Worm (Caenorhabditis elegans) whole organism, late embryonic: ENCODE measurements around the gene K05B2.4.

ENCODE experiments used
- C08G9.2 ChIP-seq: sonication (generic microtip); optimal IDR thresholded peaks from 2 replicates; lab custom pipeline; 2016; ENCODE audit warnings: mild to moderate bottlenecking, missing genetic modification characterization, moderate library complexity, missing compliant biosample characterization
- C38D4.7 ChIP-seq: fragments of 200-800 bp; sonication (Bioruptor generic); optimal IDR thresholded peaks from 2 replicates; lab custom pipeline; 2018; ENCODE audit warnings: mild to moderate bottlenecking, missing genetic modification characterization, moderate library complexity, missing compliant biosample characterization
- F13H6.1 ChIP-seq: sonication (generic microtip); optimal IDR thresholded peaks from 2 replicates; lab custom pipeline; 2016; ENCODE audit warnings: missing genetic modification characterization, missing compliant biosample characterization
- K02D7.2 ChIP-seq: sonication (generic microtip); optimal IDR thresholded peaks from 2 replicates; lab custom pipeline; 2017; ENCODE audit warnings: mild to moderate bottlenecking, missing genetic modification characterization, missing compliant biosample characterization
- K09A11.1 ChIP-seq: sonication (generic microtip); optimal IDR thresholded peaks from 2 replicates; lab custom pipeline; 2017; ENCODE audit warnings: antibody characterized with exemption, mild to moderate bottlenecking, missing genetic modification characterization, missing compliant biosample characterization; ENCODE audit not compliant: insufficient read depth
- ama-1 ChIP-seq: fragments of 150-350 bp; optimal IDR thresholded peaks from 2 replicates; lab custom pipeline; 2014
- ceh-14 ChIP-seq: sonication (generic microtip); optimal IDR thresholded peaks from 2 replicates; lab custom pipeline; 2016; ENCODE audit warnings: missing genotype, missing genetic modification characterization, missing compliant biosample characterization
- ceh-18 ChIP-seq: sonication (generic microtip); optimal IDR thresholded peaks from 2 replicates; lab custom pipeline; 2016; ENCODE audit warnings: missing genetic modification characterization, missing compliant biosample characterization
- ceh-19 ChIP-seq: fragments of 200-800 bp; sonication (Bioruptor generic); optimal IDR thresholded peaks from 2 replicates; lab custom pipeline; 2018; ENCODE audit warnings: mild to moderate bottlenecking, missing genetic modification characterization, missing compliant biosample characterization
- ceh-2 ChIP-seq: sonication (generic microtip); optimal IDR thresholded peaks from 2 replicates; lab custom pipeline; 2016; ENCODE audit warnings: missing genotype, missing genetic modification characterization, missing compliant biosample characterization
- ceh-24 ChIP-seq: sonication (generic microtip); optimal IDR thresholded peaks from 2 replicates; lab custom pipeline; 2016; ENCODE audit warnings: mild to moderate bottlenecking, missing genetic modification characterization, missing compliant biosample characterization
- ceh-30 ChIP-seq: fragments of 150-350 bp; optimal IDR thresholded peaks from 2 replicates; lab custom pipeline; 2014; ENCODE audit warnings: missing biosample characterization, missing genetic modification characterization
- ceh-31 ChIP-seq: sonication (generic microtip); optimal IDR thresholded peaks from 2 replicates; lab custom pipeline; 2016; ENCODE audit warnings: missing genetic modification characterization, missing compliant biosample characterization
- ceh-34 ChIP-seq: sonication (generic microtip); optimal IDR thresholded peaks from 2 replicates; lab custom pipeline; 2016; ENCODE audit warnings: mild to moderate bottlenecking, missing genetic modification characterization, missing compliant biosample characterization
- ceh-45 ChIP-seq: fragments of 200-800 bp; sonication (Bioruptor generic); IDR thresholded peaks from 2 replicates; pipeline ENCODE4 v1.3.6; 2022; ENCODE audit warnings: missing genetic modification reagents, missing genetic modification characterization, missing compliant biosample characterization
- ceh-9 ChIP-seq: sonication (generic microtip); optimal IDR thresholded peaks from 2 replicates; lab custom pipeline; 2016; ENCODE audit warnings: mild to moderate bottlenecking, missing genetic modification characterization, inconsistent platforms, missing compliant biosample characterization
- che-1 ChIP-seq: sonication (generic microtip); optimal IDR thresholded peaks from 2 replicates; lab custom pipeline; 2016; ENCODE audit warnings: mild to moderate bottlenecking, missing genetic modification characterization, missing compliant biosample characterization
- dmd-4 ChIP-seq: sonication (generic microtip); optimal IDR thresholded peaks from 2 replicates; lab custom pipeline; 2016; ENCODE audit warnings: borderline replicate concordance, missing genetic modification characterization, missing compliant biosample characterization
- dve-1 ChIP-seq: sonication (generic microtip); optimal IDR thresholded peaks from 2 replicates; lab custom pipeline; 2017; ENCODE audit warnings: antibody characterized with exemption, mild to moderate bottlenecking, missing genetic modification characterization, missing compliant biosample characterization
- elt-2 ChIP-seq: sonication (generic microtip); optimal IDR thresholded peaks from 2 replicates; lab custom pipeline; 2016; ENCODE audit warnings: missing genetic modification reagents, missing genetic modification characterization, missing compliant biosample characterization
- elt-4 ChIP-seq: sonication (generic microtip); optimal IDR thresholded peaks from 2 replicates; lab custom pipeline; 2016; ENCODE audit warnings: missing genetic modification characterization, missing compliant biosample characterization
- ets-4 ChIP-seq: sonication (generic microtip); optimal IDR thresholded peaks from 2 replicates; lab custom pipeline; 2016; ENCODE audit warnings: missing genetic modification characterization, missing compliant biosample characterization
- fax-1 ChIP-seq: sonication (generic microtip); optimal IDR thresholded peaks from 2 replicates; lab custom pipeline; 2016; ENCODE audit warnings: missing genotype, missing genetic modification characterization, missing compliant biosample characterization
- fkh-10 ChIP-seq: fragments of 150-350 bp; optimal IDR thresholded peaks from 2 replicates; lab custom pipeline; 2014; ENCODE audit warnings: missing biosample characterization, missing genetic modification reagents, missing genetic modification characterization
- fkh-6 ChIP-seq: sonication (generic microtip); optimal IDR thresholded peaks from 2 replicates; lab custom pipeline; 2016; ENCODE audit warnings: missing genetic modification characterization, missing compliant biosample characterization
- hlh-13 ChIP-seq: fragments of 200-800 bp; sonication (Bioruptor generic); optimal IDR thresholded peaks from 2 replicates; lab custom pipeline; 2018; ENCODE audit warnings: mild to moderate bottlenecking, missing genetic modification characterization, missing compliant biosample characterization
- hlh-15 ChIP-seq: sonication (generic microtip); optimal IDR thresholded peaks from 2 replicates; lab custom pipeline; 2016; ENCODE audit warnings: missing genetic modification characterization, missing compliant biosample characterization
- hlh-30 ChIP-seq: sonication (generic microtip); optimal IDR thresholded peaks from 2 replicates; lab custom pipeline; 2017; ENCODE audit warnings: antibody characterized with exemption, missing genetic modification characterization, missing compliant biosample characterization; ENCODE audit not compliant: insufficient read depth
- hlh-6 ChIP-seq: sonication (generic microtip); optimal IDR thresholded peaks from 2 replicates; lab custom pipeline; 2016; ENCODE audit warnings: missing genotype, missing genetic modification characterization, missing compliant biosample characterization
- hlh-8 ChIP-seq: sonication (generic microtip); optimal IDR thresholded peaks from 2 replicates; lab custom pipeline; 2016; ENCODE audit warnings: missing genotype, missing genetic modification characterization, missing compliant biosample characterization
- lim-6 ChIP-seq: sonication (generic microtip); optimal IDR thresholded peaks from 2 replicates; lab custom pipeline; 2016; ENCODE audit warnings: missing genetic modification characterization, missing compliant biosample characterization
- lin-11 ChIP-seq: fragments of 200-800 bp; sonication (Bioruptor generic); optimal IDR thresholded peaks from 2 replicates; lab custom pipeline; 2018; ENCODE audit warnings: mild to moderate bottlenecking, missing genetic modification characterization, missing compliant biosample characterization
- madf-2 ChIP-seq: sonication (generic microtip); optimal IDR thresholded peaks from 2 replicates; lab custom pipeline; 2017; ENCODE audit warnings: missing genetic modification characterization, missing compliant biosample characterization
- mec-3 ChIP-seq: sonication (generic microtip); optimal IDR thresholded peaks from 2 replicates; lab custom pipeline; 2016; ENCODE audit warnings: borderline replicate concordance, missing genetic modification characterization, missing compliant biosample characterization
- nfya-1 ChIP-seq: sonication (generic microtip); optimal IDR thresholded peaks from 2 replicates; lab custom pipeline; 2017; ENCODE audit warnings: missing genetic modification characterization, mild to moderate bottlenecking, missing compliant biosample characterization, antibody characterized with exemption, moderate library complexity
- nhr-11 ChIP-seq: fragments of 150-350 bp; optimal IDR thresholded peaks from 2 replicates; lab custom pipeline; 2014; ENCODE audit warnings: missing biosample characterization, missing genetic modification characterization
- nhr-232 ChIP-seq: sonication (generic microtip); optimal IDR thresholded peaks from 2 replicates; lab custom pipeline; 2016; ENCODE audit warnings: missing genetic modification characterization, missing compliant biosample characterization
- pag-3 ChIP-seq: sonication (generic microtip); optimal IDR thresholded peaks from 2 replicates; lab custom pipeline; 2016; ENCODE audit warnings: missing compliant biosample characterization, missing genetic modification characterization, borderline replicate concordance
- pat-9 ChIP-seq: fragments of 200-800 bp; sonication (Bioruptor generic); optimal IDR thresholded peaks from 2 replicates; lab custom pipeline; 2018; ENCODE audit warnings: mild to moderate bottlenecking, missing genetic modification characterization, moderate library complexity, missing compliant biosample characterization
- pax-1 ChIP-seq: fragments of 150-350 bp; optimal IDR thresholded peaks from 2 replicates; lab custom pipeline; 2014; ENCODE audit warnings: missing biosample characterization, missing genetic modification characterization
- pha-2 ChIP-seq: sonication (generic microtip); optimal IDR thresholded peaks from 2 replicates; lab custom pipeline; 2017; ENCODE audit warnings: mild to moderate bottlenecking, missing genetic modification characterization, missing compliant biosample characterization
- pha-4 ChIP-seq: fragments of 150-350 bp; optimal IDR thresholded peaks from 2 replicates; lab custom pipeline; 2018; ENCODE audit warnings: missing biosample characterization, missing genetic modification reagents, missing genetic modification characterization
- pqm-1 ChIP-seq: sonication (generic microtip); optimal IDR thresholded peaks from 2 replicates; lab custom pipeline; 2016; ENCODE audit warnings: missing genetic modification characterization, missing compliant biosample characterization
- pros-1 ChIP-seq: fragments of 150-350 bp; optimal IDR thresholded peaks from 2 replicates; lab custom pipeline; 2014; ENCODE audit warnings: missing biosample characterization, missing genetic modification reagents, missing genetic modification characterization
- sdc-2 ChIP-seq: sonication (generic microtip); optimal IDR thresholded peaks from 2 replicates; lab custom pipeline; 2016; ENCODE audit warnings: missing genotype, missing genetic modification characterization, missing compliant biosample characterization
- sox-4 ChIP-seq: sonication (generic microtip); optimal IDR thresholded peaks from 2 replicates; lab custom pipeline; 2017; ENCODE audit warnings: mild to moderate bottlenecking, missing genetic modification characterization, inconsistent platforms, missing compliant biosample characterization
- syd-9 ChIP-seq: sonication (generic microtip); optimal IDR thresholded peaks from 2 replicates; lab custom pipeline; 2016; ENCODE audit warnings: mild to moderate bottlenecking, missing genetic modification characterization, moderate library complexity, missing compliant biosample characterization
- tbx-2 ChIP-seq: sonication (generic microtip); optimal IDR thresholded peaks from 2 replicates; lab custom pipeline; 2016; ENCODE audit warnings: missing genetic modification characterization, missing compliant biosample characterization
- tbx-7 ChIP-seq: sonication (generic microtip); optimal IDR thresholded peaks from 2 replicates; lab custom pipeline; 2016; ENCODE audit warnings: missing genotype, missing genetic modification characterization, missing compliant biosample characterization
- unc-3 ChIP-seq, 2 experiments: fragments of 200-800 bp in 1 of 2; sonication (Bioruptor generic) in 1 of 2; sonication (generic microtip) in 1 of 2; conservative IDR thresholded peaks in 1 of 2; optimal IDR thresholded peaks in 1 of 2; 2 replicates each; pipeline versions ENCODE4 v1.3.6 to Lab custom; 2016 to 2022; ENCODE audit warnings: missing compliant biosample characterization in 2 of 2, missing genetic modification characterization in 2 of 2, missing genetic modification reagents in 1 of 2
- unc-42 ChIP-seq: sonication (generic microtip); optimal IDR thresholded peaks from 2 replicates; lab custom pipeline; 2016; ENCODE audit warnings: missing genotype, missing genetic modification characterization, missing compliant biosample characterization
- zip-5 ChIP-seq: sonication (generic microtip); optimal IDR thresholded peaks from 2 replicates; lab custom pipeline; 2016; ENCODE audit warnings: missing genetic modification characterization, missing compliant biosample characterization
- ztf-16 ChIP-seq: sonication (generic microtip); optimal IDR thresholded peaks from 2 replicates; lab custom pipeline; 2017; ENCODE audit warnings: missing genetic modification characterization, missing compliant biosample characterization

K05B2.4 gene

ce11 chrX:4960422-4960821 lies 39.6 kb upstream of the K05B2.4 start, which contains the start of gene act-4:
Gene act-4, plus strand, starts transcription at chrX:4960621.
- no peak for TF ChIP-seq lin-11 (tag; lab: Kevin White, UChicago)
- TF ChIP-seq tbx-2 (tag; lab: Kevin White, UChicago) = peak; percentile 45
- TF ChIP-seq sox-4 (tag; lab: Kevin White, UChicago) = no peak
- TF ChIP-seq ets-4 (tag; lab: Kevin White, UChicago) = no peak
- TF ChIP-seq hlh-8 (tag; lab: Kevin White, UChicago) = peak; percentile 3
- no peak for TF ChIP-seq K02D7.2
- TF ChIP-seq pros-1 = no peak
- peak; percentile 13 for TF ChIP-seq elt-4 (tag; lab: Kevin White, UChicago)
- TF ChIP-seq che-1 (tag; lab: Kevin White, UChicago) = no peak
- no peak for TF ChIP-seq pqm-1 (tag; lab: Kevin White, UChicago)
- TF ChIP-seq hlh-6 (tag; lab: Kevin White, UChicago) = no peak
- no peak for TF ChIP-seq hlh-13 (GFP tag; lab: Kevin White, UChicago)
- no peak for TF ChIP-seq fax-1 (tag; lab: Kevin White, UChicago)
- no peak for TF ChIP-seq hlh-15 (tag; lab: Kevin White, UChicago)
- TF ChIP-seq sdc-2 (tag; lab: Kevin White, UChicago) = peak; percentile 42
- no peak for TF ChIP-seq fkh-10
- TF ChIP-seq tbx-7 (tag; lab: Kevin White, UChicago) = no peak
- TF ChIP-seq ceh-31 (tag; lab: Kevin White, UChicago) = peak; percentile 46
- TF ChIP-seq ceh-9 (tag; lab: Kevin White, UChicago) = no peak
- TF ChIP-seq syd-9 (tag; lab: Kevin White, UChicago) = peak; percentile 28
- TF ChIP-seq pag-3 (tag; lab: Kevin White, UChicago) = no peak
- no peak for TF ChIP-seq mec-3 (tag; lab: Kevin White, UChicago)
- no peak for TF ChIP-seq elt-2 (tag; lab: Kevin White, UChicago)
- TF ChIP-seq pha-4 (tag; lab: Kevin White, UChicago) = no peak
- no peak for TF ChIP-seq ceh-24 (tag; lab: Kevin White, UChicago)
- no peak for TF ChIP-seq lim-6 (tag; lab: Kevin White, UChicago)
- TF ChIP-seq C38D4.7 (GFP tag; lab: Kevin White, UChicago) = no peak
- TF ChIP-seq ceh-14 (tag; lab: Kevin White, UChicago) = peak; percentile 11
- peak; percentile 100 for TF ChIP-seq nfya-1
- no peak for TF ChIP-seq fkh-6 (tag; lab: Kevin White, UChicago)
- no peak for TF ChIP-seq pax-1
- TF ChIP-seq ama-1 (lab: Kevin White, UChicago) = peak; percentile 18
- TF ChIP-seq dmd-4 (tag; lab: Kevin White, UChicago) = no peak
- no peak for TF ChIP-seq ztf-16 (tag; lab: Kevin White, UChicago)
- no peak for TF ChIP-seq zip-5
- TF ChIP-seq unc-3 (GFP tag; conservative IDR thresholded peaks at IDR 0.05; lab: Robert Waterston, UW) = no peak
- TF ChIP-seq unc-3 (tag; optimal IDR thresholded peaks at IDR 0.05; lab: Kevin White, UChicago) = no peak
- no peak for TF ChIP-seq ceh-45 (GFP tag; lab: Robert Waterston, UW)
- TF ChIP-seq nhr-11 (tag; lab: Kevin White, UChicago) = no peak
- TF ChIP-seq F13H6.1 (tag; lab: Kevin White, UChicago) = peak; percentile 15
- no peak for TF ChIP-seq pat-9 (tag; lab: Kevin White, UChicago)
- peak; percentile 13 for TF ChIP-seq unc-42 (tag; lab: Kevin White, UChicago)
- no peak for TF ChIP-seq madf-2
- TF ChIP-seq hlh-30 (tag; lab: Kevin White, UChicago) = peak; percentile 43
- TF ChIP-seq ceh-30 = no peak
- no peak for TF ChIP-seq K09A11.1 (tag; lab: Kevin White, UChicago)
- peak; percentile 2 for TF ChIP-seq ceh-2 (tag; lab: Kevin White, UChicago)
- no peak for TF ChIP-seq pha-2
- no peak for TF ChIP-seq nhr-232 (tag; lab: Kevin White, UChicago)
- no peak for TF ChIP-seq dve-1 (tag; lab: Kevin White, UChicago)
- peak; percentile 49 for TF ChIP-seq C08G9.2 (tag; lab: Kevin White, UChicago)
- TF ChIP-seq ceh-34 (tag; lab: Kevin White, UChicago) = peak; percentile 56
- TF ChIP-seq ceh-18 (tag; lab: Kevin White, UChicago) = peak; percentile 49
- no peak for TF ChIP-seq ceh-19 (GFP tag; lab: Kevin White, UChicago)
